Worm (Caenorhabditis elegans): ENCODE data around the gene str-162.

Gene str-162

ce11 chrIV:4992089-4992488 is at the start of gene str-162:
str-162 (plus strand) TSS chrIV:4992389.
- no peak for TF ChIP-seq nhr-77 (tag; optimal IDR thresholded peaks at IDR 0.05)
- TF ChIP-seq C04F5.9 (tag; optimal IDR thresholded peaks at IDR 0.05) = no peak
- TF ChIP-seq lin-39 (tag; optimal IDR thresholded peaks at IDR 0.05) = no peak
- TF ChIP-seq lir-3 (tag; optimal IDR thresholded peaks at IDR 0.05; ENCODE audit: poor library complexity) = no peak
- no peak for TF ChIP-seq swsn-7 (tag; optimal IDR thresholded peaks at IDR 0.05)
- TF ChIP-seq nhr-11 (tag; optimal IDR thresholded peaks at IDR 0.05) = no peak
- no peak for TF ChIP-seq ceh-88 (GFP tag; IDR thresholded peaks at IDR 0.05)
- TF ChIP-seq nhr-76 (tag; optimal IDR thresholded peaks at IDR 0.05) = no peak
- TF ChIP-seq dpl-1 (GFP tag; optimal IDR thresholded peaks at IDR 0.05) = no peak
- TF ChIP-seq zag-1 (tag; optimal IDR thresholded peaks at IDR 0.05) = no peak
- no peak for TF ChIP-seq ces-1 (GFP tag; optimal IDR thresholded peaks at IDR 0.05)
- TF ChIP-seq nhr-85 (tag) = no peak
- no peak for TF ChIP-seq nhr-28 (tag; optimal IDR thresholded peaks at IDR 0.05)
- no peak for TF ChIP-seq lin-13 (GFP tag; optimal IDR thresholded peaks at IDR 0.05)
- TF ChIP-seq mab-9 (GFP tag; IDR thresholded peaks at IDR 0.05) = no peak
- no peak for TF ChIP-seq hlh-4 (tag; optimal IDR thresholded peaks at IDR 0.05)
- no peak for TF ChIP-seq nhr-71 (tag; optimal IDR thresholded peaks at IDR 0.05)
- TF ChIP-seq unc-62 (GFP tag; optimal IDR thresholded peaks at IDR 0.05) = no peak

- TF ChIP-seq mep-1 (tag; optimal IDR thresholded peaks at IDR 0.05) = no peak
- TF ChIP-seq ztf-11 (tag; optimal IDR thresholded peaks at IDR 0.05) = no peak
- TF ChIP-seq fkh-10 (GFP tag; optimal IDR thresholded peaks at IDR 0.05) = no peak
- no peak for TF ChIP-seq Y116A8C.19 (tag; optimal IDR thresholded peaks at IDR 0.05; ENCODE audit: borderline replicate concordance)
- TF ChIP-seq nhr-90 (tag; optimal IDR thresholded peaks at IDR 0.05; ENCODE audit: poor library complexity) = no peak
- peak; percentile 17 for TF ChIP-seq fkh-8 (tag; optimal IDR thresholded peaks at IDR 0.05)
- TF ChIP-seq efl-3 (GFP tag; optimal IDR thresholded peaks at IDR 0.05) = no peak
- TF ChIP-seq pag-3 (tag; optimal IDR thresholded peaks at IDR 0.05; ENCODE audit: borderline replicate concordance, insufficient read depth) = no peak
These were observed 46.4 kb upstream of the str-162 start, which contains the start of gene str-169 for ce11 chrIV:4945771-4946170. str-169 (plus strand) TSS chrIV:4946071.

ce11 chrIV:4953887-4954286 is 38.3 kb upstream of the str-162 start, which contains the start of gene str-163:
str-163 (plus strand) TSS chrIV:4954187.
- TF ChIP-seq nhr-47 (tag; optimal IDR thresholded peaks at IDR 0.05) = no peak
- no peak for TF ChIP-seq dpl-1 (GFP tag; optimal IDR thresholded peaks at IDR 0.05)
- no peak for TF ChIP-seq rnt-1 (tag; optimal IDR thresholded peaks at IDR 0.05)
- no peak for TF ChIP-seq nhr-85 (tag)
- no peak for TF ChIP-seq egl-27 (tag; optimal IDR thresholded peaks at IDR 0.05)
- no peak for TF ChIP-seq egl-13 (tag; optimal IDR thresholded peaks at IDR 0.05)
- TF ChIP-seq aly-2 (tag; optimal IDR thresholded peaks at IDR 0.05) = no peak
- no peak for TF ChIP-seq hlh-17 (GFP tag; optimal IDR thresholded peaks at IDR 0.05; ENCODE audit: borderline replicate concordance)
- TF ChIP-seq ceh-90 (tag; optimal IDR thresholded peaks at IDR 0.05) = no peak
- no peak for TF ChIP-seq mdl-1 (tag; optimal IDR thresholded peaks at IDR 0.05)
- no peak for TF ChIP-seq unc-130 (tag; optimal IDR thresholded peaks at IDR 0.05)
- peak; percentile 55 for TF ChIP-seq dsc-1 (tag; optimal IDR thresholded peaks at IDR 0.05)
- no peak for TF ChIP-seq tlp-1 (tag; optimal IDR thresholded peaks at IDR 0.05)
- no peak for TF ChIP-seq sptf-1 (tag; optimal IDR thresholded peaks at IDR 0.05)
- no peak for TF ChIP-seq unc-30 (tag; optimal IDR thresholded peaks at IDR 0.05)
- TF ChIP-seq lin-14 (GFP tag; optimal IDR thresholded peaks at IDR 0.05) = no peak
- no peak for TF ChIP-seq pqm-1 (tag; optimal IDR thresholded peaks at IDR 0.05)
- no peak for TF ChIP-seq lin-39 (tag; optimal IDR thresholded peaks at IDR 0.05)
- TF ChIP-seq snpc-4 (tag; optimal IDR thresholded peaks at IDR 0.05) = no peak
- TF ChIP-seq pax-3 (tag; optimal IDR thresholded peaks at IDR 0.05) = peak; percentile 39
- TF ChIP-seq blmp-1 (tag; optimal IDR thresholded peaks at IDR 0.05) = no peak
- no peak for TF ChIP-seq F16B12.6 (tag; optimal IDR thresholded peaks at IDR 0.05)
- no peak for TF ChIP-seq ceh-88 (GFP tag; IDR thresholded peaks at IDR 0.05)
- TF ChIP-seq sox-4 (tag; optimal IDR thresholded peaks at IDR 0.05) = peak; percentile 44
- no peak for TF ChIP-seq ama-1 (optimal IDR thresholded peaks at IDR 0.05)
- TF ChIP-seq alr-1 (tag; optimal IDR thresholded peaks at IDR 0.05; ENCODE audit: borderline replicate concordance) = no peak
- no peak for TF ChIP-seq fos-1 (tag; optimal IDR thresholded peaks at IDR 0.05)
- no peak for TF ChIP-seq snu-23 (GFP tag; optimal IDR thresholded peaks at IDR 0.05)
- TF ChIP-seq fkh-8 (tag; optimal IDR thresholded peaks at IDR 0.05) = peak; percentile 39
- TF ChIP-seq xbp-1 (tag; optimal IDR thresholded peaks at IDR 0.05) = no peak
- TF ChIP-seq Y116A8C.19 (tag; optimal IDR thresholded peaks at IDR 0.05; ENCODE audit: borderline replicate concordance) = no peak
- TF ChIP-seq nhr-90 (tag; optimal IDR thresholded peaks at IDR 0.05; ENCODE audit: poor library complexity) = no peak

Measured in whole organism, L1 larva.